Comparison of ENCODE assay signal across 5 fruit fly cellular contexts in genomic region chrX:13277580-13278467, dm6.
TF ChIP-seq lines count a peak whose summit lies in the region.

No protein-coding gene starts in this region.

- no peak for TF ChIP-seq CTCF in whole organism, embryonic (GFP tag; optimal IDR thresholded peaks at IDR 0.05; lab: Kevin White, UChicago)

TF ChIP-seq in whole organism, adult, 20 proteins besides CTCF, POLR2A, EP300 and RAD21:
- TF ChIP-seq CG33017 (tag; optimal IDR thresholded peaks at IDR 0.05; lab: Kevin White, UChicago) = peak; percentile 6
- TF ChIP-seq CG11617 (GFP tag; optimal IDR thresholded peaks at IDR 0.05; lab: Kevin White, UChicago) = no peak
- no peak for TF ChIP-seq cnc (optimal IDR thresholded peaks at IDR 0.05; lab: Kevin White, UChicago)
- no peak for TF ChIP-seq CG5204 (GFP tag; optimal IDR thresholded peaks at IDR 0.05; lab: Kevin White, UChicago)
- TF ChIP-seq bab1 (GFP tag; optimal IDR thresholded peaks at IDR 0.05; lab: Kevin White, UChicago) = peak; percentile 68
- no peak for TF ChIP-seq Clk (GFP tag; optimal IDR thresholded peaks at IDR 0.05; lab: Kevin White, UChicago)
- TF ChIP-seq ovo (GFP tag; optimal IDR thresholded peaks at IDR 0.05; lab: Kevin White, UChicago) = no peak
- peak; percentile 48 for TF ChIP-seq CG7101 (tag; optimal IDR thresholded peaks at IDR 0.05; lab: Kevin White, UChicago)
- TF ChIP-seq kay (GFP tag; lab: Kevin White, UChicago; ENCODE audit: borderline replicate concordance) = no peak
- TF ChIP-seq CG12768 (GFP tag; optimal IDR thresholded peaks at IDR 0.05; lab: Kevin White, UChicago) = no peak
- no peak for TF ChIP-seq Hr96 (GFP tag; optimal IDR thresholded peaks at IDR 0.05; lab: Kevin White, UChicago)
- no peak for TF ChIP-seq pad (GFP tag; optimal IDR thresholded peaks at IDR 0.05; lab: Kevin White, UChicago)
- peak; percentile 55 for TF ChIP-seq CG14711 (tag; optimal IDR thresholded peaks at IDR 0.05; lab: Kevin White, UChicago)
- TF ChIP-seq Crg-1 (GFP tag; optimal IDR thresholded peaks at IDR 0.05; lab: Kevin White, UChicago) = no peak
- peak; percentile 58 for TF ChIP-seq tj (GFP tag; optimal IDR thresholded peaks at IDR 0.05; lab: Kevin White, UChicago)
TF ChIP-seq in whole organism, adult: peak in this region for 5.

TF ChIP-seq in whole organism, embryonic, 481 proteins besides CTCF, POLR2A, EP300 and RAD21 (continues in another document):
- TF ChIP-seq CG12219 (GFP tag; optimal IDR thresholded peaks at IDR 0.05; lab: Kevin White, UChicago) (no peak), Antp (GFP tag; optimal IDR thresholded peaks at IDR 0.05; lab: Kevin White, UChicago) (no peak), CG2875 (GFP tag; optimal IDR thresholded peaks at IDR 0.05; lab: Kevin White, UChicago) (no peak), sima (GFP tag; optimal IDR thresholded peaks at IDR 0.05; lab: Kevin White, UChicago) (no peak), CG12659 (GFP tag; optimal IDR thresholded peaks at IDR 0.05; lab: Kevin White, UChicago) (no peak), bcd (GFP tag; optimal IDR thresholded peaks at IDR 0.05; lab: Kevin White, UChicago) (no peak), grau (tag; optimal IDR thresholded peaks at IDR 0.05; lab: Kevin White, UChicago) (peak; percentile 49), CG17359 (tag; optimal IDR thresholded peaks at IDR 0.05; lab: Kevin White, UChicago) (peak; percentile 31), MESR4 (GFP tag; optimal IDR thresholded peaks at IDR 0.05; lab: Kevin White, UChicago) (no peak), wdn (GFP tag; IDR thresholded peaks at IDR 0.05; lab: Robert Waterston, UW) (no peak), CG32772 (GFP tag; IDR thresholded peaks at IDR 0.05; lab: Robert Waterston, UW) (no peak), Dll (GFP tag; IDR thresholded peaks at IDR 0.05; lab: Robert Waterston, UW; ENCODE audit: partially characterized antibody) (no peak), Abd-B (GFP tag; optimal IDR thresholded peaks at IDR 0.05; lab: Kevin White, UChicago) (no peak), CG10366 (GFP tag; IDR thresholded peaks at IDR 0.05; lab: Robert Waterston, UW) (no peak), CG33557 (GFP tag; optimal IDR thresholded peaks at IDR 0.05; lab: Kevin White, UChicago) (no peak), Max (GFP tag; optimal IDR thresholded peaks at IDR 0.05; lab: Kevin White, UChicago) (no peak), CG34376 (GFP tag; optimal IDR thresholded peaks at IDR 0.05; lab: Kevin White, UChicago) (no peak), pho (GFP tag; optimal IDR thresholded peaks at IDR 0.05; lab: Kevin White, UChicago) (no peak), ato (GFP tag; IDR thresholded peaks at IDR 0.05; lab: Robert Waterston, UW; ENCODE audit: partially characterized antibody) (no peak), CG6689 (GFP tag; IDR thresholded peaks at IDR 0.05; lab: Robert Waterston, UW) (no peak)

TF ChIP-seq in whole organism, prepupa, 60 proteins besides CTCF, POLR2A, EP300 and RAD21 (continues in another document):
- peak; percentile 68 for TF ChIP-seq Met (GFP tag; optimal IDR thresholded peaks at IDR 0.05; lab: Kevin White, UChicago)
- peak; percentile 85 for TF ChIP-seq svp (GFP tag; lab: Kevin White, UChicago)
- peak; percentile 28 for TF ChIP-seq pdm3 (GFP tag; optimal IDR thresholded peaks at IDR 0.05; lab: Kevin White, UChicago)
- TF ChIP-seq CG6163 (GFP tag; IDR thresholded peaks at IDR 0.05; lab: Robert Waterston, UW) = peak; percentile 78
- TF ChIP-seq Eip93F (GFP tag; optimal IDR thresholded peaks at IDR 0.05; lab: Kevin White, UChicago) = peak; percentile 27
- peak; percentile 20; the same call in 1 of the 2 replicates for TF ChIP-seq CG11294 (GFP tag; IDR thresholded peaks at IDR 0.05; lab: Robert Waterston, UW)
- peak; percentile 39 for TF ChIP-seq CG8632 (GFP tag; optimal IDR thresholded peaks at IDR 0.05; lab: Kevin White, UChicago)
- TF ChIP-seq net (GFP tag; optimal IDR thresholded peaks at IDR 0.05; lab: Kevin White, UChicago) = peak; percentile 52
- peak; percentile 51 for TF ChIP-seq CG10631 (GFP tag; optimal IDR thresholded peaks at IDR 0.05; lab: Kevin White, UChicago)
- peak; percentile 62 for TF ChIP-seq CG34406 (GFP tag; optimal IDR thresholded peaks at IDR 0.05; lab: Kevin White, UChicago)
- peak; percentile 6 for TF ChIP-seq CG11762 (GFP tag; optimal IDR thresholded peaks at IDR 0.05; lab: Kevin White, UChicago; ENCODE audit: insufficient read depth)
- peak; percentile 30 to 35 for TF ChIP-seq ss (GFP tag; optimal IDR thresholded peaks at IDR 0.05; lab: Kevin White, UChicago)
- peak; percentile 38 for TF ChIP-seq Sox15 (GFP tag; optimal IDR thresholded peaks at IDR 0.05; lab: Kevin White, UChicago)
- TF ChIP-seq CG6854 (GFP tag; optimal IDR thresholded peaks at IDR 0.05; lab: Kevin White, UChicago) = no peak
- 0 out of 3 replicates have a peak, but pooled peaks have one; percentile 46 for TF ChIP-seq CG8119 (GFP tag; IDR thresholded peaks at IDR 0.05; lab: Robert Waterston, UW)
- TF ChIP-seq Hr39 (GFP tag; optimal IDR thresholded peaks at IDR 0.05; lab: Kevin White, UChicago) = peak; percentile 54
- TF ChIP-seq fd85E (GFP tag; optimal IDR thresholded peaks at IDR 0.05; lab: Kevin White, UChicago) = no peak
- TF ChIP-seq Lpt (GFP tag; optimal IDR thresholded peaks at IDR 0.05; lab: Kevin White, UChicago) = no peak
- no peak for TF ChIP-seq Ets96B (tag; optimal IDR thresholded peaks at IDR 0.05; lab: Kevin White, UChicago)
- TF ChIP-seq CG6808 (GFP tag; optimal IDR thresholded peaks at IDR 0.05; lab: Kevin White, UChicago) = peak; percentile 38

TF ChIP-seq in whole organism, pupa, 21 proteins besides CTCF, POLR2A, EP300 and RAD21:
- peak; percentile 31 for TF ChIP-seq CG9948 (tag; optimal IDR thresholded peaks at IDR 0.05; lab: Kevin White, UChicago)
- TF ChIP-seq CG34367 (tag; optimal IDR thresholded peaks at IDR 0.05; lab: Kevin White, UChicago) = peak; percentile 21
- TF ChIP-seq Snoo (tag; optimal IDR thresholded peaks at IDR 0.05; lab: Kevin White, UChicago) = peak; percentile 61
- TF ChIP-seq CG32121 (GFP tag; IDR thresholded peaks at IDR 0.05; lab: Robert Waterston, UW) = peak; percentile 51
- TF ChIP-seq CG10348 (GFP tag; IDR thresholded peaks at IDR 0.05; lab: Robert Waterston, UW) = no peak
- TF ChIP-seq Pif1B (GFP tag; optimal IDR thresholded peaks at IDR 0.05; lab: Kevin White, UChicago) = peak; percentile 67
- peak; percentile 22 for TF ChIP-seq Pif1A (GFP tag; optimal IDR thresholded peaks at IDR 0.05; lab: Kevin White, UChicago)
- TF ChIP-seq Ets98B (GFP tag; IDR thresholded peaks at IDR 0.05; lab: Robert Waterston, UW) = no peak; the same call in none of the 2 replicates
- TF ChIP-seq CG17806 (tag; optimal IDR thresholded peaks at IDR 0.05; lab: Kevin White, UChicago) = peak; percentile 55
- TF ChIP-seq CG13204 (GFP tag; optimal IDR thresholded peaks at IDR 0.05; lab: Kevin White, UChicago) = no peak
- peak; percentile 44 for TF ChIP-seq CG8301 (tag; optimal IDR thresholded peaks at IDR 0.05; lab: Kevin White, UChicago)
- peak; percentile 38; the same call in 1 of the 2 replicates for TF ChIP-seq rn (GFP tag; IDR thresholded peaks at IDR 0.05; lab: Robert Waterston, UW)
- TF ChIP-seq CG14655 (GFP tag; optimal IDR thresholded peaks at IDR 0.05; lab: Kevin White, UChicago) = peak; percentile 46
- TF ChIP-seq gl (tag; optimal IDR thresholded peaks at IDR 0.05; lab: Kevin White, UChicago) = no peak
- TF ChIP-seq EcR (GFP tag; optimal IDR thresholded peaks at IDR 0.05; lab: Kevin White, UChicago) = peak; percentile 7
- peak; percentile 75 for TF ChIP-seq CG4496 (GFP tag; IDR thresholded peaks at IDR 0.05; lab: Robert Waterston, UW)
- TF ChIP-seq CG8159 (tag; optimal IDR thresholded peaks at IDR 0.05; lab: Kevin White, UChicago) = peak; percentile 59
- TF ChIP-seq CG15710 (tag; optimal IDR thresholded peaks at IDR 0.05; lab: Kevin White, UChicago) = peak; percentile 14
- TF ChIP-seq CG12605 (GFP tag; IDR thresholded peaks at IDR 0.05; lab: Robert Waterston, UW) = no peak; the same call in 1 of the 2 replicates
- TF ChIP-seq fd96Ca (GFP tag; IDR thresholded peaks at IDR 0.05; lab: Robert Waterston, UW) = peak; percentile 74
- no peak for TF ChIP-seq D1 (tag; optimal IDR thresholded peaks at IDR 0.05; lab: Kevin White, UChicago)

TF ChIP-seq in whole organism, wandering third instar larva, 38 proteins besides CTCF, POLR2A, EP300 and RAD21:
- TF ChIP-seq Rel (GFP tag; optimal IDR thresholded peaks at IDR 0.05; lab: Kevin White, UChicago) (no peak), Rel (tag; optimal IDR thresholded peaks at IDR 0.05; lab: Kevin White, UChicago) (no peak), psq (GFP tag; optimal IDR thresholded peaks at IDR 0.05; lab: Kevin White, UChicago) (peak; percentile 71), Hnf4 (GFP tag; optimal IDR thresholded peaks at IDR 0.05; lab: Kevin White, UChicago) (peak; percentile 38), Dif (GFP tag; optimal IDR thresholded peaks at IDR 0.05; lab: Kevin White, UChicago; ENCODE audit: partially characterized antibody) (no peak), HLH106 (tag; optimal IDR thresholded peaks at IDR 0.05; lab: Kevin White, UChicago) (peak; percentile 21), h (GFP tag; optimal IDR thresholded peaks at IDR 0.05; lab: Kevin White, UChicago) (peak; percentile 69), br (GFP tag; optimal IDR thresholded peaks at IDR 0.05; lab: Kevin White, UChicago) (peak; percentile 41), foxo (GFP tag; optimal IDR thresholded peaks at IDR 0.05; lab: Kevin White, UChicago) (peak in 1 of 2 experiments; percentile 66), woc (GFP tag; optimal IDR thresholded peaks at IDR 0.05; lab: Kevin White, UChicago) (peak; percentile 77), CG32264 (GFP tag; optimal IDR thresholded peaks at IDR 0.05; lab: Kevin White, UChicago) (peak; percentile 31), OdsH (GFP tag; optimal IDR thresholded peaks at IDR 0.05; lab: Kevin White, UChicago) (peak; percentile 1), ey (GFP tag; optimal IDR thresholded peaks at IDR 0.05; lab: Kevin White, UChicago) (peak; percentile 46), tai (GFP tag; optimal IDR thresholded peaks at IDR 0.05; lab: Kevin White, UChicago) (peak; percentile 17), Hr78 (GFP tag; optimal IDR thresholded peaks at IDR 0.05; lab: Kevin White, UChicago) (no peak), Sp1 (GFP tag; optimal IDR thresholded peaks at IDR 0.05; lab: Kevin White, UChicago) (peak; percentile 33), usp (GFP tag; optimal IDR thresholded peaks at IDR 0.05; lab: Kevin White, UChicago) (no peak), fru (GFP tag; optimal IDR thresholded peaks at IDR 0.05; lab: Kevin White, UChicago) (peak; percentile 53), rgr (GFP tag; optimal IDR thresholded peaks at IDR 0.05; lab: Kevin White, UChicago) (peak; percentile 63), dmrt93B (GFP tag; optimal IDR thresholded peaks at IDR 0.05; lab: Kevin White, UChicago) (peak; percentile 51)
